Fruit fly (Drosophila melanogaster): ENCODE results near the gene CG5646.
A peak's percentile ranks its signal among the peaks of the same experiment; 100 is the strongest.

CG5646 gene

dm6 chr3R:27593174-27593573, 32.1 kb upstream of the CG5646 start:
- peak; percentile 62 for TF ChIP-seq lbe (GFP tag; optimal IDR thresholded peaks at IDR 0.05)
- no peak for TF ChIP-seq nom (GFP tag; optimal IDR thresholded peaks at IDR 0.05)

dm6 chr3R:27582634-27583181, 21.6 kb upstream of the CG5646 start, which contains the start of gene pins:
TSS of gene pins (plus strand) at chr3R:27582840.
- TF ChIP-seq HLHmδ (GFP tag; optimal IDR thresholded peaks at IDR 0.05) (no peak), tna (GFP tag; IDR thresholded peaks at IDR 0.05; ENCODE audit: partially characterized antibody) (no peak), Dll (GFP tag; IDR thresholded peaks at IDR 0.05; ENCODE audit: partially characterized antibody) (0 out of 4 replicates have a peak, but pooled peaks have one; percentile 42), CG7963 (GFP tag; IDR thresholded peaks at IDR 0.05; ENCODE audit: partially characterized antibody) (0 out of 3 replicates have a peak, but pooled peaks have one; percentile 36), CG16863 (GFP tag; optimal IDR thresholded peaks at IDR 0.05) (no peak), dati (GFP tag; IDR thresholded peaks at IDR 0.05) (no peak), sens (GFP tag) (no peak), CG14860 (GFP tag; IDR thresholded peaks at IDR 0.05; ENCODE audit: partially characterized antibody) (0 out of 3 replicates have a peak, but pooled peaks have one; percentile 7), D19B (GFP tag; optimal IDR thresholded peaks at IDR 0.05) (no peak), z (GFP tag; IDR thresholded peaks at IDR 0.05) (0 out of 3 replicates have a peak, but pooled peaks have one; percentile 12), CG11695 (GFP tag; IDR thresholded peaks at IDR 0.05) (no peak), corto (GFP tag; optimal IDR thresholded peaks at IDR 0.05) (no peak), CTCF (GFP tag; optimal IDR thresholded peaks at IDR 0.05) (no peak), CG4617 (GFP tag; optimal IDR thresholded peaks at IDR 0.05; ENCODE audit: borderline replicate concordance) (peak; percentile 66), CG9797 (GFP tag; optimal IDR thresholded peaks at IDR 0.05) (peak; percentile 28), Scr (GFP tag; IDR thresholded peaks at IDR 0.05; ENCODE audit: partially characterized antibody) (peak; percentile 16; the same call in 1 of the 2 replicates), H2.0 (GFP tag; IDR thresholded peaks at IDR 0.05) (no peak), Hsf (GFP tag; optimal IDR thresholded peaks at IDR 0.05) (no peak), gce (GFP tag; IDR thresholded peaks at IDR 0.05) (no peak), CG9932 (GFP tag; IDR thresholded peaks at IDR 0.05) (no peak), Chrac-16 (GFP tag; optimal IDR thresholded peaks at IDR 0.05) (no peak), Ets65A (GFP tag) (no peak), CG17385 (GFP tag; optimal IDR thresholded peaks at IDR 0.05) (no peak), slbo (GFP tag; IDR thresholded peaks at IDR 0.05) (no peak), CG10147 (GFP tag; optimal IDR thresholded peaks at IDR 0.05) (no peak), ind (GFP tag; optimal IDR thresholded peaks at IDR 0.05) (no peak), CG32767 (GFP tag; IDR thresholded peaks at IDR 0.05) (no peak), CG15601 (tag; optimal IDR thresholded peaks at IDR 0.05) (no peak), CG17568 (GFP tag; optimal IDR thresholded peaks at IDR 0.05) (no peak), Atf-2 (GFP tag; optimal IDR thresholded peaks at IDR 0.05) (no peak), CG13624 (GFP tag; optimal IDR thresholded peaks at IDR 0.05) (no peak), wek (GFP tag; optimal IDR thresholded peaks at IDR 0.05) (no peak), esg (GFP tag; conservative IDR thresholded peaks at IDR 0.05) (no peak), CG11560 (tag; IDR thresholded peaks at IDR 0.05) (no peak), CG2129 (GFP tag; IDR thresholded peaks at IDR 0.05; ENCODE audit: partially characterized antibody) (no peak), CG8388 (GFP tag; optimal IDR thresholded peaks at IDR 0.05) (no peak), Vsx1 (GFP tag; optimal IDR thresholded peaks at IDR 0.05) (peak; percentile 4), kah (GFP tag; optimal IDR thresholded peaks at IDR 0.05) (no peak), Mrtf (GFP tag; IDR thresholded peaks at IDR 0.05) (no peak), CG17912 (GFP tag; optimal IDR thresholded peaks at IDR 0.05) (no peak), CG7839 (tag; optimal IDR thresholded peaks at IDR 0.05) (no peak), Hr3 (GFP tag; optimal IDR thresholded peaks at IDR 0.05) (no peak), Hand (GFP tag; optimal IDR thresholded peaks at IDR 0.05) (no peak), pzg (GFP tag; optimal IDR thresholded peaks at IDR 0.05) (peak; percentile 36), MESR4 (GFP tag; optimal IDR thresholded peaks at IDR 0.05) (peak; percentile 92), Hr39 (optimal IDR thresholded peaks at IDR 0.05) (no peak), emc (GFP tag; optimal IDR thresholded peaks at IDR 0.05) (no peak)

All from whole organism, embryonic.